Fruit fly (Drosophila melanogaster) whole organism, wandering third instar larva: ENCODE results near the gene CG6465.

ENCODE experiments used
- Abd-B ChIP-seq: fragments of >200 bp; optimal IDR thresholded peaks from 2 replicates; lab custom pipeline; 2017; ENCODE audit warnings: missing biosample characterization, missing genetic modification characterization
- CG9705 ChIP-seq: fragments of 200-800 bp; sonication (Bioruptor generic); optimal IDR thresholded peaks from 2 replicates; lab custom pipeline; 2018; ENCODE audit warnings: missing biosample characterization, mild to moderate bottlenecking, missing genetic modification characterization
- Dif ChIP-seq: fragments of 200-275, 200-300 bp; sonication (Bioruptor generic); optimal IDR thresholded peaks from 2 replicates; lab custom pipeline; 2018; ENCODE audit warnings: missing biosample characterization, missing genetic modification characterization; ENCODE audit not compliant: partially characterized antibody
- GATAd ChIP-seq: sonication (Bioruptor generic); optimal IDR thresholded peaks from 2 replicates; lab custom pipeline; 2016; ENCODE audit warnings: missing biosample characterization, missing genetic modification characterization
- HLH106 ChIP-seq: fragments of 200-800 bp; optimal IDR thresholded peaks from 3 replicates; lab custom pipeline; 2019; ENCODE audit warnings: missing biosample characterization, mild to moderate bottlenecking, missing genetic modification characterization, moderate library complexity
- Hnf4 ChIP-seq: fragments of 200-800 bp; sonication (Bioruptor generic); optimal IDR thresholded peaks from 2 replicates; lab custom pipeline; 2016; ENCODE audit warnings: missing biosample characterization, mild to moderate bottlenecking, missing genetic modification characterization
- Hr78 ChIP-seq: fragments of >200 bp; optimal IDR thresholded peaks from 2 replicates; lab custom pipeline; 2017; ENCODE audit warnings: missing biosample characterization, missing genetic modification characterization
- Hr83 ChIP-seq: fragments of 200-300 bp; sonication (Bioruptor generic); optimal IDR thresholded peaks from 2 replicates; lab custom pipeline; 2016; ENCODE audit warnings: missing biosample characterization, mild to moderate bottlenecking, missing genetic modification characterization, moderate library complexity; ENCODE audit not compliant: poor library complexity, severe bottlenecking
- Jra ChIP-seq: sonication (Bioruptor generic); optimal IDR thresholded peaks from 2 replicates; lab custom pipeline; 2016; ENCODE audit warnings: missing biosample characterization, missing genetic modification characterization
- Myc ChIP-seq: fragments of >200 bp; optimal IDR thresholded peaks from 2 replicates; lab custom pipeline; 2017
- N ChIP-seq: fragments of >200 bp; optimal IDR thresholded peaks from 2 replicates; lab custom pipeline; 2018; ENCODE audit warnings: missing biosample characterization, missing external identifiers, missing genetic modification characterization
- OdsH ChIP-seq: fragments of 200-800 bp; sonication (Bioruptor generic); optimal IDR thresholded peaks from 2 replicates; lab custom pipeline; 2016; ENCODE audit warnings: missing biosample characterization, mild to moderate bottlenecking, missing genetic modification characterization
- Rel ChIP-seq, 2 experiments: fragments of 200-800 bp; sonication (Bioruptor generic) in 1 of 2; optimal IDR thresholded peaks; 2 replicates in 1 of 2; 3 replicates in 1 of 2; lab custom pipeline; 2016 to 2019; ENCODE audit warnings: mild to moderate bottlenecking in 2 of 2, missing biosample characterization in 2 of 2, missing genetic modification characterization in 2 of 2, moderate library complexity in 1 of 2
- Sp1 ChIP-seq: fragments of 200-800 bp; sonication (Bioruptor generic); optimal IDR thresholded peaks from 3 replicates; lab custom pipeline; 2019; ENCODE audit warnings: missing biosample characterization, mild to moderate bottlenecking, missing genetic modification characterization, moderate library complexity
- Vsx2 ChIP-seq: fragments of 200-300, 225-300 bp; sonication (Bioruptor generic); optimal IDR thresholded peaks from 2 replicates; lab custom pipeline; 2018; ENCODE audit warnings: missing biosample characterization, missing genetic modification characterization; ENCODE audit not compliant: partially characterized antibody
- br ChIP-seq: fragments of 200-800 bp; sonication (Bioruptor generic); optimal IDR thresholded peaks from 2 replicates; lab custom pipeline; 2016; ENCODE audit warnings: missing biosample characterization, missing genetic modification characterization
- brk ChIP-seq: fragments of 200-800 bp; sonication (Bioruptor generic); optimal IDR thresholded peaks from 2 replicates; lab custom pipeline; 2016; ENCODE audit warnings: missing biosample characterization, mild to moderate bottlenecking, missing genetic modification characterization
- dl ChIP-seq, 2 experiments: fragments of 175-275, 200-275 bp in 1 of 2; fragments of 200-275 bp in 1 of 2; sonication (Bioruptor generic); optimal IDR thresholded peaks; lab custom pipeline; 2018; ENCODE audit warnings: mild to moderate bottlenecking in 2 of 2, missing biosample characterization in 2 of 2, missing genetic modification characterization in 2 of 2, moderate library complexity in 2 of 2; ENCODE audit not compliant: partially characterized antibody in 2 of 2, insufficient read depth in 1 of 2
- dsf ChIP-seq: sonication (Bioruptor generic); optimal IDR thresholded peaks from 2 replicates; lab custom pipeline; 2016; ENCODE audit warnings: missing biosample characterization, missing genetic modification characterization, borderline replicate concordance
- ey ChIP-seq: fragments of 200-800 bp; sonication (Bioruptor generic); optimal IDR thresholded peaks from 2 replicates; lab custom pipeline; 2016; ENCODE audit warnings: missing biosample characterization, missing genetic modification characterization
- foxo ChIP-seq, 2 experiments: fragments of 200-800 bp; sonication (Bioruptor generic); optimal IDR thresholded peaks; 2 replicates in 1 of 2; 3 replicates in 1 of 2; lab custom pipeline; 2016 to 2017; ENCODE audit warnings: missing biosample characterization in 2 of 2, missing genetic modification characterization in 2 of 2
- fru ChIP-seq: fragments of 200-800 bp; sonication (Bioruptor generic); optimal IDR thresholded peaks from 3 replicates; lab custom pipeline; 2016; ENCODE audit warnings: missing biosample characterization, mild to moderate bottlenecking, missing genetic modification characterization
- h ChIP-seq: fragments of 200-800 bp; sonication (Bioruptor generic); optimal IDR thresholded peaks from 3 replicates; lab custom pipeline; 2016; ENCODE audit warnings: missing biosample characterization, mild to moderate bottlenecking, missing genetic modification characterization
- jim ChIP-seq: fragments of 175-275, 200-325 bp; sonication (Bioruptor generic); optimal IDR thresholded peaks from 2 replicates; lab custom pipeline; 2016; ENCODE audit warnings: missing biosample characterization, mild to moderate bottlenecking, missing genetic modification characterization
- lola ChIP-seq: fragments of >200 bp; optimal IDR thresholded peaks from 2 replicates; lab custom pipeline; 2017; ENCODE audit warnings: missing biosample characterization, missing genetic modification characterization
- pan ChIP-seq: fragments of >200 bp; optimal IDR thresholded peaks from 2 replicates; lab custom pipeline; 2017
- psq ChIP-seq: fragments of 200-800 bp; sonication (Bioruptor generic); optimal IDR thresholded peaks from 3 replicates; lab custom pipeline; 2017; ENCODE audit warnings: missing biosample characterization, mild to moderate bottlenecking, missing genetic modification characterization, moderate library complexity
- rgr ChIP-seq: fragments of 200-800 bp; sonication (Bioruptor generic); optimal IDR thresholded peaks from 3 replicates; lab custom pipeline; 2016; ENCODE audit warnings: missing biosample characterization, mild to moderate bottlenecking, missing genetic modification characterization
- sv ChIP-seq: fragments of 200-800 bp; sonication (Bioruptor generic); optimal IDR thresholded peaks from 3 replicates; lab custom pipeline; 2016; ENCODE audit warnings: missing biosample characterization, missing genetic modification characterization
- tai ChIP-seq: sonication (Bioruptor generic); optimal IDR thresholded peaks from 2 replicates; lab custom pipeline; 2016; ENCODE audit warnings: missing biosample characterization, missing genetic modification characterization
- usp ChIP-seq: fragments of >200 bp; optimal IDR thresholded peaks from 2 replicates; lab custom pipeline; 2017; ENCODE audit warnings: missing biosample characterization, missing genetic modification characterization
- woc ChIP-seq: sonication (Bioruptor generic); optimal IDR thresholded peaks from 2 replicates; lab custom pipeline; 2016; ENCODE audit warnings: missing biosample characterization, mild to moderate bottlenecking, missing genetic modification characterization

CG6465 gene

DNA sequence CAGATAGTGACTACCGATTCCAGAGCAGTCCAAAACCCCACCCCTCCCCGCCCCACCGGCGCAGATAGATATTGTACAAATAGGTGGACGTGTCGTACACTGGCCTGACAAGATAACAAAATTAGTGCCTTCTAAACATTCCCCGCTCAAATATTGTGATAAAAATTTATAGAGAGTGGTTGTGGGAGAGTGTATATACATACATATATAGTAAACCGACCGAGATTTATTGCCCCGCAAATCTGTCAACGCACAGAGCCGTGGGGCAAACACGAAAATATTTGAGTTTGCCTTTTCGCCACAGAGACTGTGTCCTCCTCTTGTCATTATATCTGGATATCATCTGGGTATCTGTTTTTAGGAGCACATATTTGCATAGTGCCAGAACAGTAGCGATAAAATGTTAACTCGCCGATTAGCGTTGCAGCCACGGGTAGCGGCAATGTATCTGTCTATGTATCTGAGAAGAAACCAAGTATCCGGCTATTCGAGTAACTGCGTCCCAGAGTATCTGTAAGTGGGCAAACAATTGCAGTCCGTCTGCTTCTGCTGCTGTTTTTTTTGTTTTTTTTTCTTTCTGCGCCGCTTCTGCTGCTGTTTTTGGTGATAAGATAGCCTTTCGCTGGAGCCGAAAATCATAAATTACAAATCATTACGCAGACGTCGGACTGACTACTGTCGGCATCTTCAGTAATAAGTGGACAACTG lies 33.8 kb downstream of the CG6465 start:
- TF ChIP-seq rgr (GFP tag; lab: Kevin White, UChicago) (peak; percentile 36), psq (GFP tag; lab: Kevin White, UChicago) (peak; percentile 2), HLH106 (tag; lab: Kevin White, UChicago) (peak; percentile 7), h (GFP tag; lab: Kevin White, UChicago) (peak; percentile 10), Hr83 (peak; percentile 13), Sp1 (GFP tag; lab: Kevin White, UChicago) (peak; percentile 37), Abd-B (GFP tag; lab: Kevin White, UChicago) (no peak), br (GFP tag; lab: Kevin White, UChicago) (peak; percentile 9), foxo (GFP tag; optimal IDR thresholded peaks at IDR 0.05; lab: Kevin White, UChicago) (peak in 1 of 2 experiments; percentile 21), CG9705 (GFP tag; lab: Kevin White, UChicago) (no peak)
- TF ChIP-seq, all 38 proteins: peak for 8

DNA sequence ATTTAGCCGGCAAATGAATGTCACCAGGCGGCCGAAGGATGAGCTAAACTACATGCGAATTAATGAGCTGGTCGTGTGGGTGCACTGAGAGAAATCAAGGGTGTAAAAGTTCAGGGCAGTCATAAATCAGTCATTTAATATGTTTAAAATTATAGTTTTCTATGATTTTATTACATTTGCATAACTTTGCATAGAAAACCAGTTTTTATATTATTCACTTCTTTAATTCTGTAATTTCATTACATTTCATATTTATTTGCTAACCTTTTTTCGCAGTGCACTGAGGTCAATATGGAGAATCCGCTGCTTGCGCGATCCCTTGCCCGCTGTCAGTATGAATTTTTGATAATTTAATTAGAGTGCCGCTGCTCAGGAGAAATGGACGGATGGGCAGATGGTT lies 35.8 kb downstream of the CG6465 start:
- TF ChIP-seq foxo (GFP tag; optimal IDR thresholded peaks at IDR 0.05; lab: Kevin White, UChicago) (peak in 1 of 2 experiments; percentile 41), Hnf4 (GFP tag; lab: Kevin White, UChicago) (peak; percentile 9), Hr83 (no peak), Myc (lab: Kevin White, UChicago) (no peak), rgr (GFP tag; lab: Kevin White, UChicago) (peak; percentile 24), sv (GFP tag; lab: Kevin White, UChicago) (peak; percentile 58), h (GFP tag; lab: Kevin White, UChicago) (peak; percentile 35), Sp1 (GFP tag; lab: Kevin White, UChicago) (peak; percentile 5), lola (no peak), fru (GFP tag; lab: Kevin White, UChicago) (peak; percentile 19), ey (peak; percentile 23), OdsH (GFP tag; lab: Kevin White, UChicago) (peak; percentile 22)
- TF ChIP-seq, all 38 proteins: peak for 9

DNA sequence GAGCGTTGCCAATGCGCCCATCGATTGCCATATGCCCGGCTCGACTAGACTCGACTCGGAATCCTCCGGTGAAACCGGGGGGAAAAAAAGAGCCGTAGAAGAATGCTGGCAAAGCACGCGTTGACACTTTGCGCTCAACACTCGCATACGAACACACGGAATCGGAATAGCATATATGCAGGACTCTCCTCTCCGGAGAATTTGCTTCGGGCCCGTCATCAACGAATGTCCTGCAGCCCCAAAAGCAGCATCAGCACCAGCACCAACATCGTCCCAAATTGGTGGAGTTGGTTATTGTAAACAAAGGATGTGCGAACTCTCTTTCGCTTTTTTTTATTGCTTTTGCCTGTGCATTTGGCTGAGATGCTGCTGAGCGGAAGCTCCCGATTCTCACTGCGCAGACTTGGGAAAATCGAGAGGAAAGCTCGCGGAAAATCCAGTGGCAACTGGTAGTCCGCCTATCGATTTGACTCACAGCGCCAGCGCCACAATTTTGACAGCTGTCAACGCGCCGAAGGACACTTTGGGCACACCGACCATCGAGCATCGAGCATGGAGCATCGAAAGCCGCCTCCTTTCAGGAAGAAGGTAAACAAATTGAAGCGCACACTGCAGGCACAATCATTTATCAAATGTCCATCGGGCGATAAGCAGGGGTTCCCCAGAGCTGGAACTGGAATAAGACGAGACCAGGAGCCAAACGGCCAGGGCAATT lies 36.3 kb downstream of the CG6465 start:
- TF ChIP-seq N (GFP tag; lab: Kevin White, UChicago) (no peak), jim (GFP tag; lab: Kevin White, UChicago) (no peak), br (GFP tag; lab: Kevin White, UChicago) (no peak), Hr78 (GFP tag; lab: Kevin White, UChicago) (no peak), Abd-B (GFP tag; lab: Kevin White, UChicago) (no peak), Sp1 (GFP tag; lab: Kevin White, UChicago) (no peak), OdsH (GFP tag; lab: Kevin White, UChicago) (no peak), Dif (no peak), GATAd (GFP tag; lab: Kevin White, UChicago) (no peak), dsf (no peak)

DNA sequence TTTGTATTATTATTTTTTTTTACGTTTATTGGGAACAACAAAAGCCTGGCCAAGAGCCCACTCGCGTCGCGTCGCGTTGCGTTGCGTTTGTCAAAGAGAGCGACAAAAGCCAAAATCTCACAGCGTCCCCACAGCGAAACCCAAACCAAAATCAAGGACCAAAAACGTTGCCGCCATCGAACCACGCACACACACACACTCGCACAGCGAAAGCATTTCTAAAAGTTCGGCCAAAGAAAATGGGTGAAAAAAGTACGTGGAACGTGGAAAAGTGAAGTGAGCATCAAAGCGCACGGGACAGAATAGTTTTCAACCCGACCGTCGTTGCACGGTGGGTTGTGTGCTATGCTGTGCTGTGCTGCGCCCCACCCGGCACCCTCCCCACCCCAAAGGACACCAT lies 37.6 kb downstream of the CG6465 start, which contains the start of gene hth:
Gene hth, minus strand, starts transcription at position 101 of the 400 bp plus-strand sequence.
- TF ChIP-seq Jra (GFP tag; lab: Kevin White, UChicago) (no peak), dl (GFP tag; optimal IDR thresholded peaks at IDR 0.05; lab: Kevin White, UChicago; ENCODE audit: insufficient read depth in 1 of 2, partially characterized antibody in 2 of 2) (no peak), lola (no peak), sv (GFP tag; lab: Kevin White, UChicago) (no peak), Rel (GFP tag; optimal IDR thresholded peaks at IDR 0.05; lab: Kevin White, UChicago) (no peak), Rel (tag; optimal IDR thresholded peaks at IDR 0.05; lab: Kevin White, UChicago) (no peak), OdsH (GFP tag; lab: Kevin White, UChicago) (no peak), tai (GFP tag; lab: Kevin White, UChicago) (no peak), brk (GFP tag; lab: Kevin White, UChicago) (no peak), Abd-B (GFP tag; lab: Kevin White, UChicago) (no peak), Hr83 (no peak), ey (no peak), pan (lab: Kevin White, UChicago) (no peak), Dif (no peak), woc (GFP tag; lab: Kevin White, UChicago) (no peak), Sp1 (GFP tag; lab: Kevin White, UChicago) (no peak), Vsx2 (GFP tag; lab: Kevin White, UChicago) (no peak), usp (GFP tag; lab: Kevin White, UChicago) (no peak), psq (GFP tag; lab: Kevin White, UChicago) (no peak), Hr78 (GFP tag; lab: Kevin White, UChicago) (no peak)
- TF ChIP-seq, all 38 proteins: peak for 0
